Worm (Caenorhabditis elegans) whole organism, young adult: ENCODE results near the gene F21D9.4.

Experiments used
- B0019.2 ChIP-seq: fragments of 200-800 bp; sonication (Bioruptor generic); conservative IDR thresholded peaks from 2 replicates; pipeline ENCODE4 v1.3.6; 2022; ENCODE audit warnings: missing genetic modification reagents, missing genetic modification characterization, missing compliant biosample characterization
- B0261.1 ChIP-seq: sonication (generic microtip); optimal IDR thresholded peaks from 2 replicates; lab custom pipeline; 2016; ENCODE audit warnings: mild to moderate bottlenecking, missing genetic modification characterization, moderate library complexity, missing compliant biosample characterization
- F10E7.11 ChIP-seq: sonication (generic microtip); optimal IDR thresholded peaks from 2 replicates; lab custom pipeline; 2017; ENCODE audit warnings: mild to moderate bottlenecking, missing genetic modification characterization, moderate library complexity, missing compliant biosample characterization
- F22D6.2 ChIP-seq: sonication (generic microtip); optimal IDR thresholded peaks from 2 replicates; lab custom pipeline; 2016; ENCODE audit warnings: mild to moderate bottlenecking, missing genetic modification characterization, missing compliant biosample characterization
- F52B5.7 ChIP-seq: sonication (generic microtip); optimal IDR thresholded peaks from 2 replicates; lab custom pipeline; 2016; ENCODE audit warnings: mild to moderate bottlenecking, missing genetic modification characterization, missing compliant biosample characterization
- F57A8.1 ChIP-seq: fragments of 200-800 bp; sonication (Bioruptor generic); optimal IDR thresholded peaks from 2 replicates; lab custom pipeline; 2018; ENCODE audit warnings: mild to moderate bottlenecking, missing genetic modification characterization, moderate library complexity, missing compliant biosample characterization
- Y67H2A.10 ChIP-seq: fragments of 200-800 bp; sonication (Bioruptor generic); conservative IDR thresholded peaks from 2 replicates; pipeline ENCODE4 v1.3.6; 2022; ENCODE audit warnings: missing genetic modification reagents, missing genetic modification characterization, missing compliant biosample characterization
- akir-1 ChIP-seq: fragments of 200-800 bp; sonication (Bioruptor generic); optimal IDR thresholded peaks from 2 replicates; lab custom pipeline; 2018; ENCODE audit warnings: mild to moderate bottlenecking, missing genetic modification characterization, moderate library complexity, missing compliant biosample characterization
- aptf-3 ChIP-seq: fragments of 200-800 bp; sonication (Bioruptor generic); IDR thresholded peaks from 2 replicates; pipeline ENCODE4 v1.3.6; 2022; ENCODE audit warnings: missing genetic modification characterization, missing compliant biosample characterization
- atf-7 ChIP-seq: sonication (generic microtip); optimal IDR thresholded peaks from 2 replicates; lab custom pipeline; 2017; ENCODE audit warnings: mild to moderate bottlenecking, missing genetic modification characterization, missing compliant biosample characterization
- athp-1 ChIP-seq: sonication (generic microtip); optimal IDR thresholded peaks from 2 replicates; lab custom pipeline; 2017; ENCODE audit warnings: mild to moderate bottlenecking, missing genetic modification characterization, missing compliant biosample characterization
- attf-5 ChIP-seq: fragments of 200-800 bp; sonication (Bioruptor generic); optimal IDR thresholded peaks from 2 replicates; lab custom pipeline; 2018; ENCODE audit warnings: mild to moderate bottlenecking, missing genetic modification characterization, missing compliant biosample characterization
- attf-6 ChIP-seq: fragments of 200-800 bp; sonication (Bioruptor generic); IDR thresholded peaks from 2 replicates; pipeline ENCODE4 v1.3.6; 2022; ENCODE audit warnings: missing genetic modification reagents, missing genetic modification characterization, missing compliant biosample characterization
- bed-2 ChIP-seq: fragments of 200-800 bp; sonication (Bioruptor generic); IDR thresholded peaks from 2 replicates; pipeline ENCODE4 v1.3.6; 2022; ENCODE audit warnings: missing genetic modification reagents, missing genetic modification characterization, missing compliant biosample characterization
- ceh-100 ChIP-seq: fragments of 200-800 bp; sonication (Bioruptor generic); IDR thresholded peaks from 2 replicates; pipeline ENCODE4 v1.3.6; 2022; ENCODE audit warnings: missing genetic modification reagents, missing genetic modification characterization, missing compliant biosample characterization
- ceh-27 ChIP-seq: fragments of 200-800 bp; sonication (Bioruptor generic); optimal IDR thresholded peaks from 2 replicates; lab custom pipeline; 2018; ENCODE audit warnings: mild to moderate bottlenecking, missing genetic modification characterization, moderate library complexity, missing compliant biosample characterization
- ceh-40 ChIP-seq: fragments of 200-800 bp; sonication (Bioruptor generic); IDR thresholded peaks from 2 replicates; pipeline ENCODE4 v1.3.6; 2022; ENCODE audit warnings: missing genetic modification characterization, missing compliant biosample characterization
- ceh-91 ChIP-seq: fragments of 200-800 bp; sonication (Bioruptor generic); IDR thresholded peaks from 2 replicates; pipeline ENCODE4 v1.3.6; 2022; ENCODE audit warnings: missing genetic modification reagents, missing genetic modification characterization, missing compliant biosample characterization
- die-1 ChIP-seq: sonication (generic microtip); optimal IDR thresholded peaks from 2 replicates; lab custom pipeline; 2016; ENCODE audit warnings: missing genotype, mild to moderate bottlenecking, missing genetic modification characterization, missing compliant biosample characterization
- dpff-1 ChIP-seq: sonication (generic microtip); optimal IDR thresholded peaks from 2 replicates; lab custom pipeline; 2017; ENCODE audit warnings: mild to moderate bottlenecking, missing genetic modification characterization, missing compliant biosample characterization
- dpl-1 ChIP-seq: fragments of 150-350 bp; optimal IDR thresholded peaks from 2 replicates; lab custom pipeline; 2014; ENCODE audit warnings: missing biosample characterization, missing genetic modification reagents, missing genetic modification characterization
- efl-1 ChIP-seq: fragments of 150-350 bp; optimal IDR thresholded peaks from 2 replicates; lab custom pipeline; 2014; ENCODE audit warnings: missing biosample characterization, missing genetic modification reagents, missing genetic modification characterization
- fkh-3 ChIP-seq: sonication (generic microtip); optimal IDR thresholded peaks from 2 replicates; lab custom pipeline; 2016; ENCODE audit warnings: mild to moderate bottlenecking, missing genetic modification characterization, missing compliant biosample characterization
- gei-17 ChIP-seq: fragments of 200-800 bp; sonication (Bioruptor generic); optimal IDR thresholded peaks from 2 replicates; lab custom pipeline; 2018; ENCODE audit warnings: mild to moderate bottlenecking, missing genetic modification characterization, missing compliant biosample characterization
- hmg-1.2 ChIP-seq: fragments of 200-800 bp; sonication (Bioruptor generic); IDR thresholded peaks from 2 replicates; pipeline ENCODE4 v1.3.6; 2022; ENCODE audit warnings: missing genetic modification reagents, missing genetic modification characterization, missing compliant biosample characterization
- lin-40 ChIP-seq: sonication (generic microtip); optimal IDR thresholded peaks from 2 replicates; lab custom pipeline; 2016; ENCODE audit warnings: missing genetic modification characterization, mild to moderate bottlenecking, missing compliant biosample characterization, missing genotype, missing genetic modification reagents
- madf-3 ChIP-seq: fragments of 200-800 bp; sonication (Bioruptor generic); IDR thresholded peaks from 2 replicates; pipeline ENCODE4 v1.3.6; 2022; ENCODE audit warnings: missing genetic modification reagents, missing genetic modification characterization, missing compliant biosample characterization
- mcd-1 ChIP-seq: fragments of 200-800 bp; sonication (Bioruptor generic); IDR thresholded peaks from 2 replicates; pipeline ENCODE4 v1.3.6; 2022; ENCODE audit warnings: missing genetic modification reagents, missing genetic modification characterization, missing compliant biosample characterization
- mxl-1 ChIP-seq: sonication (generic microtip); optimal IDR thresholded peaks from 2 replicates; lab custom pipeline; 2016; ENCODE audit warnings: missing genetic modification characterization, missing compliant biosample characterization
- nfyb-1 ChIP-seq: fragments of 200-800 bp; sonication (Bioruptor generic); IDR thresholded peaks from 2 replicates; pipeline ENCODE4 v1.3.6; 2022; ENCODE audit warnings: missing genetic modification reagents, missing genetic modification characterization, missing compliant biosample characterization
- nhr-179 ChIP-seq: sonication (generic microtip); optimal IDR thresholded peaks from 2 replicates; lab custom pipeline; 2016; ENCODE audit warnings: mild to moderate bottlenecking, missing genetic modification characterization, missing compliant biosample characterization
- nhr-90 ChIP-seq: sonication (generic microtip); optimal IDR thresholded peaks from 2 replicates; lab custom pipeline; 2016; ENCODE audit warnings: missing genotype, mild to moderate bottlenecking, missing genetic modification characterization, missing compliant biosample characterization
- pbrm-1 ChIP-seq: fragments of 200-800 bp; sonication (Bioruptor generic); IDR thresholded peaks from 2 replicates; pipeline ENCODE4 v1.3.6; 2022; ENCODE audit warnings: missing genetic modification reagents, missing genetic modification characterization, missing compliant biosample characterization
- rcor-1 ChIP-seq: fragments of 200-800 bp; sonication (Bioruptor generic); IDR thresholded peaks from 2 replicates; pipeline ENCODE4 v1.3.6; 2022; ENCODE audit warnings: missing genetic modification reagents, missing genetic modification characterization, missing compliant biosample characterization
- sdz-38 ChIP-seq: sonication (generic microtip); optimal IDR thresholded peaks from 2 replicates; lab custom pipeline; 2016; ENCODE audit warnings: missing genotype, missing genetic modification characterization, missing compliant biosample characterization
- sea-2 ChIP-seq: fragments of 200-800 bp; sonication (Bioruptor generic); IDR thresholded peaks from 2 replicates; pipeline ENCODE4 v1.3.6; 2022; ENCODE audit warnings: missing genetic modification characterization, missing compliant biosample characterization
- snpc-1.1 ChIP-seq: sonication (generic microtip); optimal IDR thresholded peaks from 2 replicates; lab custom pipeline; 2017; ENCODE audit warnings: missing genetic modification characterization, mild to moderate bottlenecking, missing compliant biosample characterization, antibody characterized with exemption, moderate library complexity, missing genotype, missing genetic modification reagents; ENCODE audit not compliant: insufficient read depth
- snpc-3.4 ChIP-seq: sonication (generic microtip); optimal IDR thresholded peaks from 2 replicates; lab custom pipeline; 2017; ENCODE audit warnings: missing genetic modification characterization, mild to moderate bottlenecking, missing compliant biosample characterization, antibody characterized with exemption, moderate library complexity, missing genotype, missing genetic modification reagents
- snpc-4 ChIP-seq, 5 experiments: fragments of 150-350 bp in 1 of 5; sonication (generic microtip) in 4 of 5; optimal IDR thresholded peaks; 2 replicates each; lab custom pipeline; 2014 to 2018; ENCODE audit warnings: missing genetic modification characterization in 5 of 5, missing biosample characterization in 3 of 5, antibody characterized with exemption in 2 of 5, mild to moderate bottlenecking in 2 of 5, missing compliant biosample characterization in 2 of 5, missing genotype in 2 of 5, moderate library complexity in 2 of 5, missing genetic modification reagents in 1 of 5
- tlf-1 ChIP-seq: fragments of 200-800 bp; sonication (Bioruptor generic); optimal IDR thresholded peaks from 2 replicates; lab custom pipeline; 2018; ENCODE audit warnings: mild to moderate bottlenecking, missing genetic modification characterization, missing compliant biosample characterization
- unc-130 ChIP-seq: sonication (generic microtip); optimal IDR thresholded peaks from 2 replicates; lab custom pipeline; 2016; ENCODE audit warnings: missing genetic modification reagents, missing genetic modification characterization, missing compliant biosample characterization
- ztf-26 ChIP-seq: sonication (generic microtip); optimal IDR thresholded peaks from 2 replicates; lab custom pipeline; 2017; ENCODE audit warnings: missing genetic modification characterization, missing compliant biosample characterization
- ztf-6 ChIP-seq: fragments of 200-800 bp; sonication (Bioruptor generic); IDR thresholded peaks from 2 replicates; pipeline ENCODE4 v1.3.6; 2022; ENCODE audit warnings: missing genetic modification reagents, missing genetic modification characterization, missing compliant biosample characterization

Gene F21D9.4

ce11 chrV:19250983-19251382 is 2.6 kb upstream of the F21D9.4 start, which contains the start of gene str-81:
Gene str-81, minus strand, starts transcription at chrV:19251083.
- TF ChIP-seq pbrm-1, result no peak
- no peak for TF ChIP-seq aptf-3
- no peak for TF ChIP-seq F52B5.7 (tag; lab: Kevin White, UChicago)
- TF ChIP-seq, all 124 proteins: peak for 0

ce11 chrV:19251844-19252243 is 1.8 kb upstream of the F21D9.4 start, which contains the start of gene F21D9.11:
Gene F21D9.11, plus strand, starts transcription at chrV:19252144.
- TF ChIP-seq mcd-1 (GFP tag; lab: Robert Waterston, UW) (no peak), akir-1 (GFP tag; lab: Kevin White, UChicago) (no peak), attf-5 (GFP tag; lab: Kevin White, UChicago) (no peak), athp-1 (no peak), nfyb-1 (no peak), F22D6.2 (tag; lab: Kevin White, UChicago) (no peak), dpl-1 (no peak), ceh-91 (GFP tag; lab: Robert Waterston, UW) (no peak), ceh-100 (GFP tag; lab: Robert Waterston, UW) (no peak), F57A8.1 (no peak), gei-17 (GFP tag; lab: Kevin White, UChicago) (no peak), efl-1 (no peak), bed-2 (no peak), ceh-40 (no peak), F10E7.11 (no peak), madf-3 (GFP tag; lab: Robert Waterston, UW) (no peak), Y67H2A.10 (no peak), atf-7 (tag; lab: Kevin White, UChicago) (no peak), mxl-1 (tag; lab: Kevin White, UChicago) (no peak), B0019.2 (GFP tag; lab: Robert Waterston, UW) (no peak)
- TF ChIP-seq, all 124 proteins: peak for 0

ce11 chrV:19257653-19258052 is 4.0 kb downstream of the F21D9.4 start, which contains the start of gene F21D9.3:
Gene F21D9.3, minus strand, starts transcription at chrV:19257753.
- TF ChIP-seq ztf-6 (GFP tag; lab: Robert Waterston, UW) (no peak), tlf-1 (no peak), attf-6 (no peak), nhr-90 (tag; lab: Kevin White, UChicago) (no peak), rcor-1 (GFP tag; lab: Robert Waterston, UW) (no peak), lin-40 (tag; lab: Kevin White, UChicago) (no peak), dpff-1 (tag; lab: Kevin White, UChicago) (no peak), die-1 (no peak), unc-130 (no peak), sdz-38 (tag; lab: Kevin White, UChicago) (no peak), snpc-3.4 (no peak), sea-2 (GFP tag; lab: Robert Waterston, UW) (no peak), fkh-3 (tag; lab: Kevin White, UChicago) (no peak), ztf-26 (tag; lab: Kevin White, UChicago) (no peak), nhr-179 (tag; lab: Kevin White, UChicago) (no peak)

DNA sequence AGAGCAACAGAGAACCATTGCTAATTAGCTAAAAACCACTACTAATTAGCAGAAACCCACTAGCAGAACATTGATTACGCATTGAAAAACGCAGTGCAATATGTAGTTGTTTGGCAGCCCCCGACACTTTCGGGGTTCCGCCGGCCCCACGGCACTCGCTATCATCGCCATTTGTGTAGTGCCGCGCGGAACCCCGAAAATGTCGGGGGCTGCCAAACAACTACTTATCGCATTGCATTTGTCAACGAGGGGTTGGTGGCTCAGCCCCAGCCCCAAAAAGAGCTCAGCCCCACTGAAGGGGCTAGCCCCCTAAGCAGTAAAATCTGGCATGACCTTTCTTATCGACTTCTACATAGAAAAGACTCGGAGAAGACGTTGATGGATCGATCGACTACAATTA is 5.8 kb downstream of the F21D9.4 start:
- TF ChIP-seq B0261.1 (no peak), ceh-27 (no peak), snpc-1.1 (tag; lab: Kevin White, UChicago) (peak; percentile 55), hmg-1.2 (no peak), snpc-4 (GFP tag; optimal IDR thresholded peaks at IDR 0.05; lab: Kevin White, UChicago) (no peak), snpc-4 (tag; optimal IDR thresholded peaks at IDR 0.05; lab: Kevin White, UChicago) (peak in 2 of 4 experiments; percentile 67 to 81)
